Fruit fly (Drosophila melanogaster) whole organism, prepupa: Measurements from ENCODE around the gene CG9616.

Experiments used
- Blimp-1 ChIP-seq: fragments of 200-800 bp; sonication (Bioruptor generic); optimal IDR thresholded peaks from 3 replicates; lab custom pipeline; 2017; ENCODE audit warnings: missing biosample characterization, missing genetic modification characterization, mild to moderate bottlenecking, moderate library complexity, missing genetic modification reagents
- CG11762 ChIP-seq: fragments of 200-800 bp; sonication (Bioruptor generic); optimal IDR thresholded peaks from 3 replicates; lab custom pipeline; 2016; ENCODE audit warnings: missing biosample characterization, missing genetic modification characterization; ENCODE audit not compliant: insufficient read depth
- CG11902 ChIP-seq: fragments of 200-800 bp; sonication (Bioruptor generic); optimal IDR thresholded peaks from 3 replicates; lab custom pipeline; 2016; ENCODE audit warnings: missing biosample characterization, missing genetic modification characterization
- CG15336 ChIP-seq: fragments of 200-800 bp; sonication (Bioruptor generic); IDR thresholded peaks from 2 replicates; pipeline ENCODE4 v1.3.6; 2022; ENCODE audit warnings: missing biosample characterization, missing genetic modification characterization
- CG6808 ChIP-seq: fragments of 200-800 bp; sonication (Bioruptor generic); optimal IDR thresholded peaks from 3 replicates; lab custom pipeline; 2017; ENCODE audit warnings: missing biosample characterization, missing genetic modification characterization, mild to moderate bottlenecking, moderate library complexity, missing genetic modification reagents
- CG8319 ChIP-seq: fragments of 200-800 bp; sonication (Bioruptor generic); optimal IDR thresholded peaks from 3 replicates; lab custom pipeline; 2016; ENCODE audit warnings: missing biosample characterization, missing genetic modification characterization
- CG9139 ChIP-seq: fragments of 200-800 bp; sonication (Bioruptor generic); optimal IDR thresholded peaks from 3 replicates; lab custom pipeline; 2017; ENCODE audit warnings: missing biosample characterization, mild to moderate bottlenecking, missing genetic modification characterization
- Eip75B ChIP-seq: fragments of 200-800 bp; sonication (Bioruptor generic); optimal IDR thresholded peaks from 3 replicates; lab custom pipeline; 2016; ENCODE audit warnings: missing biosample characterization, missing genetic modification characterization
- Ets96B ChIP-seq: fragments of 200-800 bp; optimal IDR thresholded peaks from 2 replicates; lab custom pipeline; 2019; ENCODE audit warnings: missing biosample characterization, mild to moderate bottlenecking, missing genetic modification characterization, moderate library complexity
- Hr39 ChIP-seq: fragments of 200-800 bp; sonication (Bioruptor generic); optimal IDR thresholded peaks from 2 replicates; lab custom pipeline; 2016; ENCODE audit warnings: missing biosample characterization, missing genetic modification characterization
- OdsH ChIP-seq: fragments of 200-800 bp; sonication (Bioruptor generic); optimal IDR thresholded peaks from 3 replicates; lab custom pipeline; 2016; ENCODE audit warnings: missing biosample characterization, missing genetic modification characterization
- Sox14 ChIP-seq: fragments of 200-800 bp; sonication (Bioruptor generic); optimal IDR thresholded peaks from 3 replicates; lab custom pipeline; 2016; ENCODE audit warnings: missing biosample characterization, missing genetic modification characterization
- net ChIP-seq: fragments of 200-800 bp; sonication (Bioruptor generic); optimal IDR thresholded peaks from 3 replicates; lab custom pipeline; 2016; ENCODE audit warnings: missing biosample characterization, missing genetic modification characterization
- topi ChIP-seq: fragments of 200-800 bp; sonication (Bioruptor generic); optimal IDR thresholded peaks from 3 replicates; lab custom pipeline; 2016; ENCODE audit warnings: missing biosample characterization, missing genetic modification characterization

DNA sequence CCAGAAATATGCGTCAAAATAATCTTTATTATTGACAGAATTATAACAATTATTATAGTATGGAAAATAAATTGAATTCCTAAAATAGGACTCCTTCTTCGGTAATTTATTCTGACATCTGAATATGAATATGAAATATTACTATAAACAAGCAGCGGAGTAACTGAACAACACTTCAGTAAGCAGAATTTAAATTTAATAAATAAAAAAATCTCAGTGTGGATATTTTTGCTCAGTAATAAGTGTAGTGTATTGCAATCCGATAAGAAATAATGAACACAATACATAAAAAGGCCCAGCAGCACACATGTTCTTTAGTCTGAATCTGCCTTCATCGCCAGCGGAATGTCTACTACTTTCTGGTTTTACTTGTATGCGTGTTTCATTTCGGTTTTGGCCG, 10.5 kb upstream of the CG9616 start, which contains the start of gene CG43179:
- TF ChIP-seq CG9139 (GFP tag; lab: Kevin White, UChicago) (no peak), Eip75B (GFP tag; lab: Kevin White, UChicago) (no peak), Sox14 (no peak), Hr39 (GFP tag; lab: Kevin White, UChicago) (no peak), CG15336 (GFP tag; lab: Robert Waterston, UW) (no peak), CG11902 (no peak), CG11762 (GFP tag; lab: Kevin White, UChicago) (no peak), Ets96B (tag; lab: Kevin White, UChicago) (no peak), OdsH (GFP tag; lab: Kevin White, UChicago) (no peak), topi (GFP tag; lab: Kevin White, UChicago) (no peak), CG8319 (GFP tag; lab: Kevin White, UChicago) (no peak), net (GFP tag; lab: Kevin White, UChicago) (no peak), CG6808 (GFP tag; lab: Kevin White, UChicago) (no peak), Blimp-1 (GFP tag; lab: Kevin White, UChicago) (no peak)
